Fruit fly (Drosophila melanogaster) whole organism, pupa: ENCODE measurements around the gene Pstk.

Experiments
- CG10348 ChIP-seq: fragments of 200-800 bp; sonication (Bioruptor generic); IDR thresholded peaks from 2 replicates; pipeline ENCODE4 v1.3.6; 2022; ENCODE audit warnings: missing biosample characterization, missing genetic modification characterization
- CG17806 ChIP-seq: fragments of 200-800 bp; sonication (Bioruptor generic); optimal IDR thresholded peaks from 2 replicates; lab custom pipeline; 2018; ENCODE audit warnings: missing biosample characterization, mild to moderate bottlenecking, missing genetic modification characterization, moderate library complexity
- CG8159 ChIP-seq: fragments of 200-800 bp; sonication (Bioruptor generic); optimal IDR thresholded peaks from 3 replicates; lab custom pipeline; 2018; ENCODE audit warnings: missing biosample characterization, mild to moderate bottlenecking, missing genetic modification characterization, moderate library complexity
- gl ChIP-seq: fragments of 200-800 bp; sonication (Bioruptor generic); optimal IDR thresholded peaks from 2 replicates; lab custom pipeline; 2018; ENCODE audit warnings: missing biosample characterization, mild to moderate bottlenecking, missing genetic modification characterization
- rn ChIP-seq: fragments of 200-800 bp; sonication (Bioruptor generic); IDR thresholded peaks from 2 replicates; pipeline ENCODE4 v1.3.6; 2022; ENCODE audit warnings: missing biosample characterization, missing genetic modification characterization

DNA sequence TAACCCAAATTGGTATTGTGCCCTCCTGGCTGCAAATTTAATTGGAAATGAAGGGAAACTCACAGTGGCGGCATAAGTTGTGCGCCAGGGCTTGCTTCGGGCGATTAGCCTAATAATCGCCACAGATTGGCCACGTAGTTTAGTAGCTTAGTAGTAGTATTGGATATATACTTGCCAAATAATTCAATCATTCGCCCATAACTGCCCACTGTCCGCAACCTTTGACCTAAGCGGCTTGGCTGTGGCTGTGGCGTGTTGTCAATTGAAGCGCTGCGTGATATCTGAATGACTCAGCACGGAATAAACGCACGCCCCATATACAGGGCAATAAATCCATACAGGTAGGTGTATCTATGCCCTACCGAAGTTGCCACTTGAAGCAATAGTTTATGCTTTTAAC lies 11.4 kb downstream of the Pstk start:
- TF ChIP-seq rn (GFP tag; lab: Robert Waterston, UW) (no peak), CG17806 (tag; lab: Kevin White, UChicago) (no peak), CG8159 (no peak), CG10348 (GFP tag; lab: Robert Waterston, UW) (no peak), gl (tag; lab: Kevin White, UChicago) (no peak)
